Fruit fly (Drosophila melanogaster): ENCODE results near the gene Cpr62Bb.
A peak's percentile ranks its signal among the peaks of the same experiment; 100 is the strongest.

Cpr62Bb gene

dm6 chr3L:1789339-1789738 lies 45.6 kb downstream of the Cpr62Bb start (continued):
- TF ChIP-seq Trl (optimal IDR thresholded peaks at IDR 0.05) (no peak), Trl (GFP tag; optimal IDR thresholded peaks at IDR 0.05) (no peak), tx (GFP tag; optimal IDR thresholded peaks at IDR 0.05) (no peak), Gug (GFP tag; IDR thresholded peaks at IDR 0.05) (no peak), dpn (GFP tag; optimal IDR thresholded peaks at IDR 0.05) (no peak), Spps (tag; optimal IDR thresholded peaks at IDR 0.05) (no peak), lilli (GFP tag; optimal IDR thresholded peaks at IDR 0.05) (no peak), Hey (tag; optimal IDR thresholded peaks at IDR 0.05) (peak; percentile 97), CoRest (tag; optimal IDR thresholded peaks at IDR 0.05) (no peak), TFAM (GFP tag; optimal IDR thresholded peaks at IDR 0.05) (no peak), Dbx (GFP tag; IDR thresholded peaks at IDR 0.05) (0 out of 3 replicates have a peak, but pooled peaks have one; percentile 8), gsb-n (tag; optimal IDR thresholded peaks at IDR 0.05) (no peak), pum (GFP tag; optimal IDR thresholded peaks at IDR 0.05) (no peak), pzg (GFP tag; optimal IDR thresholded peaks at IDR 0.05) (no peak), lmd (GFP tag; IDR thresholded peaks at IDR 0.05) (no peak), ken (GFP tag; IDR thresholded peaks at IDR 0.05) (no peak), CG34376 (GFP tag; optimal IDR thresholded peaks at IDR 0.05) (peak; percentile 65), HmgD (GFP tag; optimal IDR thresholded peaks at IDR 0.05) (no peak), CG1024 (GFP tag; IDR thresholded peaks at IDR 0.05) (no peak), mirr (GFP tag; optimal IDR thresholded peaks at IDR 0.05) (peak; percentile 34), CG1603 (tag; optimal IDR thresholded peaks at IDR 0.05) (no peak), CG34422 (GFP tag; IDR thresholded peaks at IDR 0.05) (no peak), CG9609 (GFP tag; optimal IDR thresholded peaks at IDR 0.05) (no peak), Side (GFP tag; optimal IDR thresholded peaks at IDR 0.05) (no peak), Ets97D (GFP tag; optimal IDR thresholded peaks at IDR 0.05) (no peak), CG10209 (GFP tag; optimal IDR thresholded peaks at IDR 0.05) (no peak), GATAe (GFP tag; conservative IDR thresholded peaks at IDR 0.05) (peak; percentile 57), slbo (GFP tag; IDR thresholded peaks at IDR 0.05) (no peak), CG17912 (GFP tag; optimal IDR thresholded peaks at IDR 0.05) (no peak), BEAF-32 (GFP tag; optimal IDR thresholded peaks at IDR 0.05) (no peak), CG8765 (GFP tag; IDR thresholded peaks at IDR 0.05) (no peak), al (GFP tag; IDR thresholded peaks at IDR 0.05) (no peak), CG11560 (tag; IDR thresholded peaks at IDR 0.05) (no peak), CG13123 (GFP tag; optimal IDR thresholded peaks at IDR 0.05) (no peak), Mrtf (GFP tag; IDR thresholded peaks at IDR 0.05) (no peak), pfk (GFP tag; optimal IDR thresholded peaks at IDR 0.05) (peak; percentile 55), dysf (GFP tag; IDR thresholded peaks at IDR 0.05) (no peak), grn (GFP tag; optimal IDR thresholded peaks at IDR 0.05) (peak; percentile 3), H2.0 (GFP tag; IDR thresholded peaks at IDR 0.05) (no peak), vvl (GFP tag; IDR thresholded peaks at IDR 0.05) (no peak), hbn (GFP tag; IDR thresholded peaks at IDR 0.05; ENCODE audit: partially characterized antibody) (no peak), CG17802 (tag; optimal IDR thresholded peaks at IDR 0.05) (no peak), p53 (GFP tag; optimal IDR thresholded peaks at IDR 0.05) (no peak), CG10462 (GFP tag; optimal IDR thresholded peaks at IDR 0.05) (no peak), sd (tag; optimal IDR thresholded peaks at IDR 0.05) (peak; percentile 78), kay (GFP tag; optimal IDR thresholded peaks at IDR 0.05) (peak; percentile 28), CG12071 (GFP tag; optimal IDR thresholded peaks at IDR 0.05) (no peak), Eip74EF (GFP tag; optimal IDR thresholded peaks at IDR 0.05) (no peak)
